Fruit fly (Drosophila melanogaster) whole organism, prepupa: ENCODE data around the gene Rtca.

Source experiments
- Blimp-1 ChIP-seq: fragments of 200-800 bp; sonication (Bioruptor generic); optimal IDR thresholded peaks from 3 replicates; lab custom pipeline; 2017; ENCODE audit warnings: missing biosample characterization, missing genetic modification characterization, mild to moderate bottlenecking, moderate library complexity, missing genetic modification reagents
- CG10669 ChIP-seq: fragments of 200-800 bp; sonication (Bioruptor generic); optimal IDR thresholded peaks from 3 replicates; lab custom pipeline; 2018; ENCODE audit warnings: missing biosample characterization, mild to moderate bottlenecking, missing genetic modification characterization, moderate library complexity
- CG11294 ChIP-seq: fragments of 200-800 bp; sonication (Bioruptor generic); IDR thresholded peaks from 2 replicates; pipeline ENCODE4 v1.3.6; 2022; ENCODE audit warnings: missing biosample characterization, missing genetic modification characterization
- CG15336 ChIP-seq: fragments of 200-800 bp; sonication (Bioruptor generic); IDR thresholded peaks from 2 replicates; pipeline ENCODE4 v1.3.6; 2022; ENCODE audit warnings: missing biosample characterization, missing genetic modification characterization
- CG1621 ChIP-seq: fragments of 200-800 bp; sonication (Bioruptor generic); optimal IDR thresholded peaks from 3 replicates; lab custom pipeline; 2018; ENCODE audit warnings: missing biosample characterization, mild to moderate bottlenecking, missing genetic modification characterization
- CG16779 ChIP-seq: fragments of 200-800 bp; sonication (Bioruptor generic); optimal IDR thresholded peaks from 3 replicates; lab custom pipeline; 2017; ENCODE audit warnings: missing biosample characterization, mild to moderate bottlenecking, missing genetic modification characterization
- CG3032 ChIP-seq: fragments of 200-800 bp; optimal IDR thresholded peaks from 2 replicates; lab custom pipeline; 2019; ENCODE audit warnings: missing biosample characterization, mild to moderate bottlenecking, missing genetic modification characterization, moderate library complexity
- CG31627 ChIP-seq: fragments of 200-800 bp; sonication (Bioruptor generic); optimal IDR thresholded peaks from 3 replicates; lab custom pipeline; 2016; ENCODE audit warnings: missing biosample characterization, missing genetic modification characterization
- CG32006 ChIP-seq: fragments of 200-800 bp; sonication (Bioruptor generic); optimal IDR thresholded peaks from 3 replicates; lab custom pipeline; 2017; ENCODE audit warnings: missing biosample characterization, mild to moderate bottlenecking, missing genetic modification characterization
- CG3919 ChIP-seq: fragments of 200-800 bp; sonication (Bioruptor generic); optimal IDR thresholded peaks from 3 replicates; lab custom pipeline; 2016; ENCODE audit warnings: missing biosample characterization, missing genetic modification characterization
- CG6163 ChIP-seq: fragments of 200-800 bp; sonication (Bioruptor generic); IDR thresholded peaks from 3 replicates; pipeline ENCODE4 v1.3.6; 2022; ENCODE audit warnings: missing biosample characterization, missing genetic modification characterization
- CG6276 ChIP-seq: fragments of 200-800 bp; sonication (Bioruptor generic); optimal IDR thresholded peaks from 2 replicates; lab custom pipeline; 2017; ENCODE audit warnings: missing biosample characterization, mild to moderate bottlenecking, missing genetic modification characterization
- CG6792 ChIP-seq: fragments of 200-800 bp; sonication (Bioruptor generic); optimal IDR thresholded peaks from 3 replicates; lab custom pipeline; 2016; ENCODE audit warnings: missing biosample characterization, missing genetic modification characterization
- CG6808 ChIP-seq: fragments of 200-800 bp; sonication (Bioruptor generic); optimal IDR thresholded peaks from 3 replicates; lab custom pipeline; 2017; ENCODE audit warnings: missing biosample characterization, missing genetic modification characterization, mild to moderate bottlenecking, moderate library complexity, missing genetic modification reagents
- CG6854 ChIP-seq: fragments of 200-800 bp; sonication (Bioruptor generic); optimal IDR thresholded peaks from 2 replicates; lab custom pipeline; 2017; ENCODE audit warnings: missing biosample characterization, mild to moderate bottlenecking, missing genetic modification characterization
- CG8119 ChIP-seq: fragments of 200-800 bp; sonication (Bioruptor generic); IDR thresholded peaks from 3 replicates; pipeline ENCODE4 v1.3.6; 2022; ENCODE audit warnings: missing biosample characterization, missing genetic modification characterization
- CG8319 ChIP-seq: fragments of 200-800 bp; sonication (Bioruptor generic); optimal IDR thresholded peaks from 3 replicates; lab custom pipeline; 2016; ENCODE audit warnings: missing biosample characterization, missing genetic modification characterization
- CG8632 ChIP-seq: fragments of 200-800 bp; sonication (Bioruptor generic); optimal IDR thresholded peaks from 3 replicates; lab custom pipeline; 2016; ENCODE audit warnings: missing biosample characterization, missing genetic modification characterization
- Eip75B ChIP-seq: fragments of 200-800 bp; sonication (Bioruptor generic); optimal IDR thresholded peaks from 3 replicates; lab custom pipeline; 2016; ENCODE audit warnings: missing biosample characterization, missing genetic modification characterization
- Eip78C ChIP-seq: fragments of 200-800 bp; sonication (Bioruptor generic); peaks from one replicate; lab custom pipeline; 2016; ENCODE audit warnings: missing biosample characterization, missing genetic modification characterization
- Eip93F ChIP-seq: fragments of 200-800 bp; sonication (Bioruptor generic); optimal IDR thresholded peaks from 2 replicates; lab custom pipeline; 2016; ENCODE audit warnings: missing biosample characterization, mild to moderate bottlenecking, missing genetic modification characterization
- Ets96B ChIP-seq: fragments of 200-800 bp; optimal IDR thresholded peaks from 2 replicates; lab custom pipeline; 2019; ENCODE audit warnings: missing biosample characterization, mild to moderate bottlenecking, missing genetic modification characterization, moderate library complexity
- Gug ChIP-seq: fragments of 200-800 bp; sonication (Bioruptor generic); IDR thresholded peaks from 2 replicates; pipeline ENCODE4 v1.3.6; 2022; ENCODE audit warnings: missing biosample characterization, missing genetic modification characterization
- Hr38 ChIP-seq: sonication (Bioruptor generic); optimal IDR thresholded peaks from 2 replicates; lab custom pipeline; 2016; ENCODE audit warnings: missing biosample characterization, missing genetic modification characterization
- Hr4 ChIP-seq: fragments of 200-800 bp; sonication (Bioruptor generic); optimal IDR thresholded peaks from 3 replicates; lab custom pipeline; 2016; ENCODE audit warnings: missing biosample characterization, missing genetic modification characterization
- Lpt ChIP-seq: fragments of 200-800 bp; sonication (Bioruptor generic); optimal IDR thresholded peaks from 3 replicates; lab custom pipeline; 2016; ENCODE audit warnings: missing biosample characterization, missing genetic modification characterization
- Met ChIP-seq: fragments of 200-800 bp; sonication (Bioruptor generic); optimal IDR thresholded peaks from 3 replicates; lab custom pipeline; 2016; ENCODE audit warnings: missing biosample characterization, missing genetic modification characterization
- OdsH ChIP-seq: fragments of 200-800 bp; sonication (Bioruptor generic); optimal IDR thresholded peaks from 3 replicates; lab custom pipeline; 2016; ENCODE audit warnings: missing biosample characterization, missing genetic modification characterization
- Sox102F ChIP-seq: fragments of 200-800 bp; sonication (Bioruptor generic); optimal IDR thresholded peaks from 2 replicates; lab custom pipeline; 2016; ENCODE audit warnings: missing biosample characterization, mild to moderate bottlenecking, missing genetic modification characterization
- Sox14 ChIP-seq: fragments of 200-800 bp; sonication (Bioruptor generic); optimal IDR thresholded peaks from 3 replicates; lab custom pipeline; 2016; ENCODE audit warnings: missing biosample characterization, missing genetic modification characterization
- Sox15 ChIP-seq: fragments of 200-800 bp; sonication (Bioruptor generic); optimal IDR thresholded peaks from 3 replicates; lab custom pipeline; 2016; ENCODE audit warnings: missing biosample characterization, missing genetic modification characterization
- acj6 ChIP-seq: fragments of 200-800 bp; sonication (Bioruptor generic); optimal IDR thresholded peaks from 3 replicates; lab custom pipeline; 2016; ENCODE audit warnings: missing biosample characterization, missing genetic modification characterization
- cyc ChIP-seq: fragments of 200-800 bp; sonication (Bioruptor generic); optimal IDR thresholded peaks from 3 replicates; lab custom pipeline; 2016; ENCODE audit warnings: missing biosample characterization, missing genetic modification characterization
- dac ChIP-seq: fragments of 200-800 bp; sonication (Bioruptor generic); optimal IDR thresholded peaks from 2 replicates; lab custom pipeline; 2017; ENCODE audit warnings: missing biosample characterization, mild to moderate bottlenecking, missing genetic modification characterization
- dsx ChIP-seq: fragments of 200-800 bp; optimal IDR thresholded peaks from 3 replicates; lab custom pipeline; 2019; ENCODE audit warnings: missing biosample characterization, mild to moderate bottlenecking, missing genetic modification characterization, moderate library complexity; ENCODE audit not compliant: poor library complexity, severe bottlenecking
- eg ChIP-seq: fragments of 200-800 bp; sonication (Bioruptor generic); IDR thresholded peaks from 3 replicates; pipeline ENCODE4 v1.3.6; 2022; ENCODE audit warnings: missing biosample characterization, missing genetic modification characterization
- esn ChIP-seq: fragments of 200-800 bp; sonication (Bioruptor generic); optimal IDR thresholded peaks from 2 replicates; lab custom pipeline; 2016; ENCODE audit warnings: missing biosample characterization, mild to moderate bottlenecking, missing genetic modification characterization, moderate library complexity
- fd59A ChIP-seq: fragments of 200-800 bp; sonication (Bioruptor generic); optimal IDR thresholded peaks from 2 replicates; lab custom pipeline; 2017; ENCODE audit warnings: missing biosample characterization, mild to moderate bottlenecking, missing genetic modification characterization, missing genetic modification reagents
- fd85E ChIP-seq: fragments of 200-800 bp; sonication (Bioruptor generic); optimal IDR thresholded peaks from 3 replicates; lab custom pipeline; 2016; ENCODE audit warnings: missing biosample characterization, missing genetic modification characterization
- fkh ChIP-seq: fragments of 200-800 bp; sonication (Bioruptor generic); optimal IDR thresholded peaks from 3 replicates; lab custom pipeline; 2017; ENCODE audit warnings: missing biosample characterization, mild to moderate bottlenecking, missing genetic modification characterization, moderate library complexity
- lz ChIP-seq: fragments of 200-800 bp; sonication (Bioruptor generic); optimal IDR thresholded peaks from 3 replicates; lab custom pipeline; 2016; ENCODE audit warnings: missing biosample characterization, missing genetic modification characterization
- net ChIP-seq: fragments of 200-800 bp; sonication (Bioruptor generic); optimal IDR thresholded peaks from 3 replicates; lab custom pipeline; 2016; ENCODE audit warnings: missing biosample characterization, missing genetic modification characterization
- pdm3 ChIP-seq: fragments of 200-800 bp; sonication (Bioruptor generic); optimal IDR thresholded peaks from 3 replicates; lab custom pipeline; 2016; ENCODE audit warnings: missing biosample characterization, missing genetic modification characterization
- salr ChIP-seq, 2 experiments: fragments of 200-800 bp; sonication (Bioruptor generic); optimal IDR thresholded peaks; 3 replicates each; lab custom pipeline; 2016 to 2018; ENCODE audit warnings: missing biosample characterization in 2 of 2, missing genetic modification characterization in 2 of 2, mild to moderate bottlenecking in 1 of 2
- spab ChIP-seq: fragments of 200-800 bp; sonication (Bioruptor generic); optimal IDR thresholded peaks from 2 replicates; lab custom pipeline; 2017; ENCODE audit warnings: missing biosample characterization, mild to moderate bottlenecking, missing genetic modification characterization, missing genetic modification reagents
- ss ChIP-seq, 2 experiments: fragments of 200-800 bp; sonication (Bioruptor generic); optimal IDR thresholded peaks; 2 replicates in 1 of 2; 3 replicates in 1 of 2; lab custom pipeline; 2017 to 2018; ENCODE audit warnings: mild to moderate bottlenecking in 2 of 2, missing biosample characterization in 2 of 2, missing genetic modification characterization in 2 of 2, moderate library complexity in 1 of 2
- svp ChIP-seq: fragments of 200-800 bp; sonication (Bioruptor generic); peaks from one replicate; lab custom pipeline; 2016; ENCODE audit warnings: missing biosample characterization, missing genetic modification characterization
- topi ChIP-seq: fragments of 200-800 bp; sonication (Bioruptor generic); optimal IDR thresholded peaks from 3 replicates; lab custom pipeline; 2016; ENCODE audit warnings: missing biosample characterization, missing genetic modification characterization
- vri ChIP-seq: fragments of 200-800 bp; sonication (Bioruptor generic); optimal IDR thresholded peaks from 3 replicates; lab custom pipeline; 2016; ENCODE audit warnings: missing biosample characterization, mild to moderate bottlenecking, missing genetic modification characterization

Rtca gene

DNA sequence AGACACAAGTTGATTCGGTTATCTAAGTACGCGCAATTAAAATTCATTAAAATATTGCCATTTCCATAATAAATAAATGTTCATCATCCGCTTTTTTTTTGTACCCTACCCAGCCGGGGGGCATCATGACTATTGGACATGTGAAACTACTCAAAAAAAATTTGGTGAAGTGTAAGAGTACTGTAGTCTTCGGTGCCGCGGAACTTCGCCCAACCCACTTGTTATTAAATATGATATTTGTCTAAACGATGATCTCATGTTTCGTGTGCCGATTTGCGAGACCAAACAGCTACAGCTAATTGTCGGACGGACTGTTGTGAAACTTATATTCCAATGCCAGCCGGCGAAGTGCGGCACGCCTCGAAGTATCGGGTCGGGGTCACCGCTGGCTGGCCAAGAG, 16.6 kb downstream of the Rtca start:
- no peak for TF ChIP-seq Sox102F (GFP tag; lab: Kevin White, UChicago)
- no peak for TF ChIP-seq CG11294
- no peak for TF ChIP-seq Sox14
- TF ChIP-seq lz (GFP tag; lab: Kevin White, UChicago): no peak
- TF ChIP-seq Met (GFP tag; lab: Kevin White, UChicago): no peak
- peak; percentile 10 for TF ChIP-seq pdm3
- TF ChIP-seq CG8119 (GFP tag; lab: Robert Waterston, UW): no peak
- TF ChIP-seq CG8632: no peak
- no peak for TF ChIP-seq acj6
- no peak for TF ChIP-seq OdsH
- no peak for TF ChIP-seq CG6163 (GFP tag; lab: Robert Waterston, UW)
- TF ChIP-seq CG8319 (GFP tag; lab: Kevin White, UChicago): no peak
- TF ChIP-seq esn (GFP tag; lab: Kevin White, UChicago): no peak
- no peak for TF ChIP-seq Ets96B
- TF ChIP-seq Lpt (GFP tag; lab: Kevin White, UChicago): no peak
- no peak for TF ChIP-seq cyc (GFP tag; lab: Kevin White, UChicago)
- peak; percentile 0 for TF ChIP-seq Eip75B (GFP tag; lab: Kevin White, UChicago)
- TF ChIP-seq CG16779: no peak
- TF ChIP-seq topi (GFP tag; lab: Kevin White, UChicago): no peak
- no peak for TF ChIP-seq fd59A (GFP tag; lab: Kevin White, UChicago)
- no peak for TF ChIP-seq CG6276 (GFP tag; lab: Kevin White, UChicago)
- no peak for TF ChIP-seq CG6808 (GFP tag; lab: Kevin White, UChicago)
- TF ChIP-seq CG3032 (tag; lab: Kevin White, UChicago): no peak
- TF ChIP-seq CG31627 (GFP tag; lab: Kevin White, UChicago): no peak
- TF ChIP-seq eg (GFP tag; lab: Robert Waterston, UW): 0 out of 3 replicates have a peak, but pooled peaks have one; percentile 31
- TF ChIP-seq vri: no peak
- no peak for TF ChIP-seq dsx (GFP tag; lab: Kevin White, UChicago)
- TF ChIP-seq Eip78C (GFP tag; lab: Kevin White, UChicago): peak; percentile 37
- peak; percentile 77 for TF ChIP-seq svp (GFP tag; lab: Kevin White, UChicago)
- TF ChIP-seq salr (GFP tag; optimal IDR thresholded peaks at IDR 0.05; lab: Kevin White, UChicago): no peak
- no peak for TF ChIP-seq CG32006 (GFP tag; lab: Kevin White, UChicago)
- TF ChIP-seq fd85E (GFP tag; lab: Kevin White, UChicago): no peak
- no peak for TF ChIP-seq CG10669 (GFP tag; lab: Kevin White, UChicago)
- TF ChIP-seq Blimp-1: no peak
- no peak for TF ChIP-seq Sox15 (GFP tag; lab: Kevin White, UChicago)
- no peak for TF ChIP-seq CG1621 (tag; lab: Kevin White, UChicago)
- TF ChIP-seq net (GFP tag; lab: Kevin White, UChicago): no peak
- TF ChIP-seq ss (GFP tag; optimal IDR thresholded peaks at IDR 0.05; lab: Kevin White, UChicago): no peak
- no peak for TF ChIP-seq CG6854
- TF ChIP-seq dac: no peak
- TF ChIP-seq Hr4 (GFP tag; lab: Kevin White, UChicago): peak; percentile 22
- TF ChIP-seq Gug (GFP tag; lab: Robert Waterston, UW): no peak
- TF ChIP-seq fkh: peak; percentile 4

DNA sequence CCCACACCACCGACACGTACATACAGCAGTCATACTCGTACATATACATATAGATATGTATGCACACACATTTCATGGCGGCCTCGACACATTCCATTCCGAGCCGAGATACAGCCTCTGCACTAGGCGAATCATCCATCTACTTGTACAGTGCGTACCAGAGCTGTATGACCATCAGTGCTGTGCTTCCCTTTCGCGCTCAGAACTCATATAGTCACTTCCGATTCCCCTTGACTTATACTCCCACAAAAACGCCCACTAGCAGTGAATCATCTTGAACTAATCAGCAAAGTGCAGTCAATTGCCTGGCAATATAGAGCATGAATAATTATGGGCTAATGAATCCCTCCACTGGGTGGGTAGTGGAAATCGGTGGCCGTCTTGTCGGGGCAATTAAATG, 17.6 kb downstream of the Rtca start:
- TF ChIP-seq CG32006 (GFP tag; lab: Kevin White, UChicago) (peak; percentile 20), CG15336 (GFP tag; lab: Robert Waterston, UW) (no peak), CG8319 (GFP tag; lab: Kevin White, UChicago) (no peak), Sox102F (GFP tag; lab: Kevin White, UChicago) (no peak), CG31627 (GFP tag; lab: Kevin White, UChicago) (no peak), CG8632 (no peak), Ets96B (peak; percentile 10), CG3919 (GFP tag; lab: Kevin White, UChicago) (no peak), Eip78C (GFP tag; lab: Kevin White, UChicago) (peak; percentile 79), CG1621 (tag; lab: Kevin White, UChicago) (no peak), Hr38 (GFP tag; lab: Kevin White, UChicago) (no peak), vri (no peak), svp (GFP tag; lab: Kevin White, UChicago) (no peak), CG3032 (tag; lab: Kevin White, UChicago) (peak; percentile 16), CG6854 (no peak), cyc (GFP tag; lab: Kevin White, UChicago) (no peak), fd59A (GFP tag; lab: Kevin White, UChicago) (no peak), lz (GFP tag; lab: Kevin White, UChicago) (no peak), eg (GFP tag; lab: Robert Waterston, UW) (no peak), spab (GFP tag; lab: Kevin White, UChicago) (no peak), CG6792 (no peak), fkh (no peak), ss (GFP tag; optimal IDR thresholded peaks at IDR 0.05; lab: Kevin White, UChicago) (no peak), Eip93F (no peak), CG10669 (GFP tag; lab: Kevin White, UChicago) (peak; percentile 20), CG16779 (no peak)
- TF ChIP-seq, all 60 proteins: peak for 5
